Fruit fly (Drosophila melanogaster): ENCODE measurements around the gene CG33287.

DNA sequence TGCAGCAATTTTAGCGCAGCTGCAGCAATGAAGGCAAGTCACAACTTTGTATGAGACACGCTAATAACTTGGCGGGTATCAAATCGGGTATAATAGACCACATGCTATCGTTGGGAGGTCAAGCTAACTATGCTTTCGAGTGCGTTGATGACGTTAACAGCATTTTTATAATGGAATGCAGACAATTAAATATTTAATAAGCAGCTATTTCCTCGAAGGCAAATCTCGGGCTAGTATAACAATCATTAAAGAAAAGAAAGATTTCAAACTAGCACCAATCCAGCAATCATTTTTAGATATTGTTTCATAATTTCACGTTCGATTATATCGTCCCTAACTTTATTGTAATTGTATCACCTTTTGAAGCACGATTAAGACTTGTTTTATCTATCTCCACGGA, 10.0 kb upstream of the CG33287 start:
- TF ChIP-seq CG8478 (optimal IDR thresholded peaks at IDR 0.05) (no peak), psq (optimal IDR thresholded peaks at IDR 0.05) (no peak), Dll (optimal IDR thresholded peaks at IDR 0.05) (no peak), usp (GFP tag; optimal IDR thresholded peaks at IDR 0.05) (no peak), pan (optimal IDR thresholded peaks at IDR 0.05) (no peak), EcR (GFP tag; optimal IDR thresholded peaks at IDR 0.05) (no peak)
